Fruit fly (Drosophila melanogaster) whole organism, wandering third instar larva: ENCODE results near the gene CG31249.

Experiments used
- CG32264 ChIP-seq: fragments of 200-800 bp; sonication (Bioruptor generic); optimal IDR thresholded peaks from 2 replicates; lab custom pipeline; 2016; ENCODE audit warnings: missing biosample characterization, missing genetic modification characterization
- Myc ChIP-seq: fragments of >200 bp; optimal IDR thresholded peaks from 2 replicates; lab custom pipeline; 2017
- N ChIP-seq: fragments of >200 bp; optimal IDR thresholded peaks from 2 replicates; lab custom pipeline; 2018; ENCODE audit warnings: missing biosample characterization, missing external identifiers, missing genetic modification characterization
- OdsH ChIP-seq: fragments of 200-800 bp; sonication (Bioruptor generic); optimal IDR thresholded peaks from 2 replicates; lab custom pipeline; 2016; ENCODE audit warnings: missing biosample characterization, mild to moderate bottlenecking, missing genetic modification characterization
- br ChIP-seq: fragments of 200-800 bp; sonication (Bioruptor generic); optimal IDR thresholded peaks from 2 replicates; lab custom pipeline; 2016; ENCODE audit warnings: missing biosample characterization, missing genetic modification characterization
- brk ChIP-seq: fragments of 200-800 bp; sonication (Bioruptor generic); optimal IDR thresholded peaks from 2 replicates; lab custom pipeline; 2016; ENCODE audit warnings: missing biosample characterization, mild to moderate bottlenecking, missing genetic modification characterization
- fru ChIP-seq: fragments of 200-800 bp; sonication (Bioruptor generic); optimal IDR thresholded peaks from 3 replicates; lab custom pipeline; 2016; ENCODE audit warnings: missing biosample characterization, mild to moderate bottlenecking, missing genetic modification characterization
- sage ChIP-seq: fragments of 200-800 bp; sonication (Bioruptor generic); optimal IDR thresholded peaks from 2 replicates; lab custom pipeline; 2016; ENCODE audit warnings: missing biosample characterization, mild to moderate bottlenecking, missing genetic modification characterization
- usp ChIP-seq: fragments of >200 bp; optimal IDR thresholded peaks from 2 replicates; lab custom pipeline; 2017; ENCODE audit warnings: missing biosample characterization, missing genetic modification characterization

dm6 chr3R:17645239-17645638 is 41.6 kb downstream of the CG31249 start:
- TF ChIP-seq usp (GFP tag; lab: Kevin White, UChicago) (no peak), br (GFP tag; lab: Kevin White, UChicago) (no peak), sage (GFP tag; lab: Kevin White, UChicago) (no peak), fru (GFP tag; lab: Kevin White, UChicago) (no peak), brk (GFP tag; lab: Kevin White, UChicago) (no peak), CG32264 (GFP tag; lab: Kevin White, UChicago) (no peak), OdsH (GFP tag; lab: Kevin White, UChicago) (no peak), N (GFP tag; lab: Kevin White, UChicago) (no peak), Myc (no peak)
